Worm (Caenorhabditis elegans): Measurements from ENCODE around the gene pals-17.

DNA sequence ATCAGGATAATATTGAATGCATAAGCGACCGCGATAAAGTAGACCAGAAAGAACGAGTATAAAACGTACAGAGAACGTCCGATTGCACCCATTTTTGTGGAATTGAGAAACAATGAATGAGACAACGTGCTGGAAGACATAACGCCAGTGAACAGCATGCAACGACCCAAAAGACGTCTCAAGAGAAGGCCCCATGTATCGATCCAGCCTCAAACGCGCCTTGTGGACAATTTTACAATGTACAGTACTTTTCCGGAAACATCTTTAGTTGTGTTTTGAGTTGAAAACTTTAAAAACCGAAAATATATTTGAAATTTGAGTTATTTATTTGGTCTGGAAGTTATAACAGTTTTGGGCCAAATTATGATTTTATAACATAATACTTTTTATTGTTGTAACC is 40.9 kb downstream of the pals-17 start, which contains the start of gene Y82E9BL.3:
- TF ChIP-seq pqm-1 (tag; optimal IDR thresholded peaks at IDR 0.05) (no peak), dmd-4 (tag; optimal IDR thresholded peaks at IDR 0.05; ENCODE audit: borderline replicate concordance) (no peak), ref-2 (tag; optimal IDR thresholded peaks at IDR 0.05) (no peak), tbx-2 (tag; optimal IDR thresholded peaks at IDR 0.05) (no peak), ets-4 (tag; optimal IDR thresholded peaks at IDR 0.05) (no peak), T23F11.4 (GFP tag; optimal IDR thresholded peaks at IDR 0.05) (no peak), pag-3 (tag; optimal IDR thresholded peaks at IDR 0.05; ENCODE audit: borderline replicate concordance) (no peak)

Measured in whole organism, late embryonic.